Worm (Caenorhabditis elegans) whole organism, L4 larva: ENCODE measurements around the gene tmd-2.

Experiments used
- ZK337.2 ChIP-seq: fragments of 200-800 bp; sonication (Bioruptor generic); IDR thresholded peaks from 2 replicates; pipeline ENCODE4 v1.3.6; 2022; ENCODE audit warnings: missing genetic modification reagents, missing genetic modification characterization, missing compliant biosample characterization
- ZK546.5 ChIP-seq, 2 experiments: sonication (generic microtip); optimal IDR thresholded peaks; 2 replicates each; lab custom pipeline; 2017; ENCODE audit warnings: missing biosample characterization in 2 of 2, missing genetic modification characterization in 2 of 2
- aha-1 ChIP-seq: fragments of 150-350 bp; peaks from one replicate; lab custom pipeline; 2014; ENCODE audit warnings: missing biosample characterization, missing genetic modification characterization
- ceh-28 ChIP-seq: fragments of 150-350 bp; optimal IDR thresholded peaks from 2 replicates; lab custom pipeline; 2014; ENCODE audit warnings: missing biosample characterization, missing genetic modification reagents, missing genetic modification characterization
- ceh-44 ChIP-seq: fragments of 200-800 bp; sonication (Bioruptor generic); IDR thresholded peaks from 2 replicates; pipeline ENCODE4 v1.3.6; 2022; ENCODE audit warnings: missing genetic modification reagents, missing genetic modification characterization, missing compliant biosample characterization
- ceh-82 ChIP-seq: sonication (generic microtip); optimal IDR thresholded peaks from 2 replicates; lab custom pipeline; 2017; ENCODE audit warnings: missing biosample characterization, missing genetic modification characterization
- cey-2 ChIP-seq: sonication (generic microtip); optimal IDR thresholded peaks from 3 replicates; lab custom pipeline; 2017; ENCODE audit warnings: missing genetic modification characterization, mild to moderate bottlenecking, missing compliant biosample characterization, antibody characterized with exemption, borderline replicate concordance; ENCODE audit not compliant: insufficient read depth
- daf-12 ChIP-seq: fragments of 150-350 bp; optimal IDR thresholded peaks from 2 replicates; lab custom pipeline; 2014; ENCODE audit warnings: missing biosample characterization, missing genetic modification reagents, missing genetic modification characterization
- daf-16 ChIP-seq, 3 experiments: sonication (generic microtip); optimal IDR thresholded peaks; 2 replicates each; lab custom pipeline; 2016 to 2017; ENCODE audit warnings: missing genetic modification characterization in 3 of 3, missing genetic modification reagents in 3 of 3, mild to moderate bottlenecking in 2 of 3, missing compliant biosample characterization in 2 of 3, missing biosample characterization in 1 of 3, moderate library complexity in 1 of 3
- daf-8 ChIP-seq: fragments of 200-800 bp; sonication (Bioruptor generic); IDR thresholded peaks from 2 replicates; pipeline ENCODE4 v1.3.6; 2022; ENCODE audit warnings: missing genetic modification characterization, missing compliant biosample characterization
- dmd-6 ChIP-seq: fragments of 200-800 bp; sonication (Bioruptor generic); IDR thresholded peaks from 2 replicates; pipeline ENCODE4 v1.3.6; 2022; ENCODE audit warnings: missing genetic modification reagents, missing genetic modification characterization, missing compliant biosample characterization
- dmd-8 ChIP-seq: fragments of 200-800 bp; sonication (Bioruptor generic); IDR thresholded peaks from 2 replicates; pipeline ENCODE4 v1.3.6; 2022; ENCODE audit warnings: missing genetic modification characterization, missing compliant biosample characterization
- dpl-1 ChIP-seq: fragments of 150-350 bp; optimal IDR thresholded peaks from 2 replicates; lab custom pipeline; 2014; ENCODE audit warnings: missing biosample characterization, missing genetic modification reagents, missing genetic modification characterization
- dve-1 ChIP-seq: sonication (generic microtip); optimal IDR thresholded peaks from 2 replicates; lab custom pipeline; 2017; ENCODE audit warnings: antibody characterized with exemption, mild to moderate bottlenecking, missing genetic modification characterization, missing compliant biosample characterization; ENCODE audit not compliant: insufficient read depth
- fos-1 ChIP-seq: fragments of 150-350 bp; optimal IDR thresholded peaks from 2 replicates; lab custom pipeline; 2014; ENCODE audit warnings: missing biosample characterization, missing genetic modification characterization
- hif-1 ChIP-seq, 2 experiments: sonication (generic microtip); optimal IDR thresholded peaks; 2 replicates each; lab custom pipeline; 2016 to 2017; ENCODE audit warnings: missing compliant biosample characterization in 2 of 2, missing genetic modification characterization in 2 of 2, missing genetic modification reagents in 2 of 2, missing genotype in 2 of 2, mild to moderate bottlenecking in 1 of 2
- hlh-11 ChIP-seq: fragments of 200-800 bp; sonication (Bioruptor generic); optimal IDR thresholded peaks from 2 replicates; lab custom pipeline; 2018; ENCODE audit warnings: mild to moderate bottlenecking, missing genetic modification characterization, missing compliant biosample characterization
- hlh-30 ChIP-seq: sonication (generic microtip); optimal IDR thresholded peaks from 2 replicates; lab custom pipeline; 2017; ENCODE audit warnings: antibody characterized with exemption, mild to moderate bottlenecking, missing genetic modification characterization, missing compliant biosample characterization; ENCODE audit not compliant: insufficient read depth
- jun-1 ChIP-seq: fragments of 150-350 bp; optimal IDR thresholded peaks from 2 replicates; lab custom pipeline; 2014; ENCODE audit warnings: missing biosample characterization, missing genetic modification reagents, missing genetic modification characterization
- lir-3 ChIP-seq: sonication (generic microtip); optimal IDR thresholded peaks from 2 replicates; lab custom pipeline; 2016; ENCODE audit warnings: mild to moderate bottlenecking, missing genetic modification characterization, missing compliant biosample characterization
- madf-5 ChIP-seq, 2 experiments: fragments of 200-800 bp; sonication (Bioruptor generic); IDR thresholded peaks; 2 replicates each; pipeline ENCODE4 v1.3.6; 2022; ENCODE audit warnings: missing compliant biosample characterization in 2 of 2, missing genetic modification characterization in 2 of 2
- madf-9 ChIP-seq: fragments of 200-800 bp; sonication (Bioruptor generic); conservative IDR thresholded peaks from 2 replicates; pipeline ENCODE4 v1.3.6; 2022; ENCODE audit warnings: missing genetic modification reagents, missing genetic modification characterization, missing compliant biosample characterization
- mdl-1 ChIP-seq, 2 experiments: fragments of 150-350 bp in 1 of 2; sonication (generic microtip) in 1 of 2; optimal IDR thresholded peaks; 2 replicates each; lab custom pipeline; 2014 to 2017; ENCODE audit warnings: missing biosample characterization in 2 of 2, missing genetic modification characterization in 2 of 2
- mdt-29 ChIP-seq: fragments of 200-800 bp; sonication (Bioruptor generic); IDR thresholded peaks from 2 replicates; pipeline ENCODE4 v1.3.6; 2022; ENCODE audit warnings: missing genetic modification reagents, missing genetic modification characterization, missing compliant biosample characterization
- mxl-2 ChIP-seq: fragments of 200-800 bp; sonication (Bioruptor generic); conservative IDR thresholded peaks from 2 replicates; pipeline ENCODE4 v1.3.6; 2022; ENCODE audit warnings: missing genetic modification reagents, missing genetic modification characterization, missing compliant biosample characterization
- nhr-10 ChIP-seq: fragments of 150-350 bp; optimal IDR thresholded peaks from 2 replicates; lab custom pipeline; 2014; ENCODE audit warnings: missing biosample characterization, missing genetic modification characterization
- nhr-102 ChIP-seq: sonication (generic microtip); optimal IDR thresholded peaks from 2 replicates; lab custom pipeline; 2016; ENCODE audit warnings: mild to moderate bottlenecking, missing genetic modification characterization, moderate library complexity, missing compliant biosample characterization
- nhr-28 ChIP-seq: fragments of 150-350 bp; optimal IDR thresholded peaks from 2 replicates; lab custom pipeline; 2014; ENCODE audit warnings: missing biosample characterization, missing genetic modification characterization
- nhr-41 ChIP-seq: fragments of 200-800 bp; sonication (Bioruptor generic); IDR thresholded peaks from 2 replicates; pipeline ENCODE4 v1.3.6; 2022; ENCODE audit warnings: missing genetic modification reagents, missing genetic modification characterization, missing compliant biosample characterization
- nhr-48 ChIP-seq: sonication (generic microtip); optimal IDR thresholded peaks from 2 replicates; lab custom pipeline; 2016; ENCODE audit warnings: mild to moderate bottlenecking, missing genetic modification characterization, missing compliant biosample characterization
- nhr-77 ChIP-seq: fragments of 150-350 bp; optimal IDR thresholded peaks from 2 replicates; lab custom pipeline; 2014; ENCODE audit warnings: missing biosample characterization, missing genetic modification characterization
- pha-4 ChIP-seq, 2 experiments: fragments of 150-350 bp in 1 of 2; fragments of 200-800 bp in 1 of 2; sonication (Bioruptor generic) in 1 of 2; IDR thresholded peaks in 1 of 2; optimal IDR thresholded peaks in 1 of 2; 2 replicates each; pipeline versions ENCODE4 v1.3.6 to Lab custom; 2014 to 2022; ENCODE audit warnings: missing genetic modification characterization in 2 of 2, missing genetic modification reagents in 2 of 2, missing biosample characterization in 1 of 2, missing compliant biosample characterization in 1 of 2
- php-3 ChIP-seq: fragments of 200-800 bp; sonication (Bioruptor generic); IDR thresholded peaks from 2 replicates; pipeline ENCODE4 v1.3.6; 2022; ENCODE audit warnings: missing genetic modification reagents, missing genetic modification characterization, missing compliant biosample characterization
- pqm-1 ChIP-seq: sonication (generic microtip); optimal IDR thresholded peaks from 2 replicates; lab custom pipeline; 2017; ENCODE audit warnings: missing biosample characterization, missing genetic modification characterization
- rbr-2 ChIP-seq: sonication (generic microtip); optimal IDR thresholded peaks from 2 replicates; lab custom pipeline; 2016; ENCODE audit warnings: missing genotype, missing genetic modification characterization, missing compliant biosample characterization
- set-16 ChIP-seq: fragments of 200-800 bp; sonication (Bioruptor generic); IDR thresholded peaks from 2 replicates; pipeline ENCODE4 v1.3.6; 2022; ENCODE audit warnings: missing genetic modification reagents, missing genetic modification characterization, missing compliant biosample characterization
- tra-1 ChIP-seq: fragments of 200-800 bp; sonication (Bioruptor generic); IDR thresholded peaks from 2 replicates; pipeline ENCODE4 v1.3.6; 2022; ENCODE audit warnings: missing genetic modification reagents, missing genetic modification characterization, missing compliant biosample characterization
- unc-130 ChIP-seq: sonication (generic microtip); optimal IDR thresholded peaks from 2 replicates; lab custom pipeline; 2016; ENCODE audit warnings: missing genetic modification reagents, missing genetic modification characterization, missing compliant biosample characterization
- zag-1 ChIP-seq: fragments of 150-350 bp; optimal IDR thresholded peaks from 2 replicates; lab custom pipeline; 2014; ENCODE audit warnings: missing biosample characterization, missing genetic modification characterization
- zfp-3 ChIP-seq: fragments of 200-800 bp; sonication (Bioruptor generic); conservative IDR thresholded peaks from 2 replicates; pipeline ENCODE4 v1.3.6; 2022; ENCODE audit warnings: missing genetic modification reagents, missing genetic modification characterization, missing compliant biosample characterization
- zip-11 ChIP-seq: fragments of 200-800 bp; sonication (Bioruptor generic); IDR thresholded peaks from 2 replicates; pipeline ENCODE4 v1.3.6; 2022; ENCODE audit warnings: missing genetic modification characterization, missing compliant biosample characterization

Gene tmd-2

ce11 chrV:8385879-8386530 is 51.5 kb downstream of the tmd-2 start, which contains the start of gene hsp-17:
hsp-17 (minus strand) TSS chrV:8385929.
- no peak for TF ChIP-seq tra-1 (GFP tag; lab: Robert Waterston, UW)
- TF ChIP-seq dpl-1: no peak
- no peak for TF ChIP-seq dve-1 (tag; lab: Kevin White, UChicago)
- no peak for TF ChIP-seq ceh-28
- TF ChIP-seq madf-9 (GFP tag; lab: Robert Waterston, UW): no peak
- TF ChIP-seq nhr-41 (GFP tag; lab: Robert Waterston, UW): no peak
- TF ChIP-seq ceh-44 (GFP tag; lab: Robert Waterston, UW): no peak
- no peak for TF ChIP-seq unc-130 (GFP tag; lab: Kevin White, UChicago)
- no peak for TF ChIP-seq fos-1 (tag; lab: Kevin White, UChicago)
- TF ChIP-seq daf-12 (tag; lab: Kevin White, UChicago): no peak
- TF ChIP-seq daf-8 (GFP tag; lab: Robert Waterston, UW): no peak
- no peak for TF ChIP-seq rbr-2 (tag; lab: Kevin White, UChicago)
- TF ChIP-seq nhr-48: no peak
- peak; percentile 16 for TF ChIP-seq pqm-1 (tag; lab: Kevin White, UChicago)
- no peak for TF ChIP-seq cey-2 (tag; lab: Kevin White, UChicago)
- TF ChIP-seq ZK337.2 (GFP tag; lab: Robert Waterston, UW): no peak
- TF ChIP-seq ZK546.5 (tag; optimal IDR thresholded peaks at IDR 0.05; lab: Kevin White, UChicago): no peak
- TF ChIP-seq php-3 (GFP tag; lab: Robert Waterston, UW): no peak
- no peak for TF ChIP-seq dmd-8
- peak; percentile 24 for TF ChIP-seq hlh-11
- no peak for TF ChIP-seq mdt-29 (GFP tag; lab: Robert Waterston, UW)
- TF ChIP-seq lir-3: no peak
- TF ChIP-seq pha-4 (GFP tag; IDR thresholded peaks at IDR 0.05; lab: Robert Waterston, UW): no peak
- peak; percentile 52 for TF ChIP-seq pha-4 (tag; optimal IDR thresholded peaks at IDR 0.05; lab: Kevin White, UChicago)
- TF ChIP-seq hif-1 (tag; optimal IDR thresholded peaks at IDR 0.05; lab: Kevin White, UChicago): no peak
- TF ChIP-seq jun-1: no peak
- TF ChIP-seq madf-5 (GFP tag; IDR thresholded peaks at IDR 0.05; lab: Robert Waterston, UW): no peak
- no peak for TF ChIP-seq zag-1 (tag; lab: Kevin White, UChicago)
- no peak for TF ChIP-seq ceh-82
- TF ChIP-seq zfp-3 (GFP tag; lab: Robert Waterston, UW): no peak
- no peak for TF ChIP-seq daf-16 (GFP tag; optimal IDR thresholded peaks at IDR 0.05; lab: Kevin White, UChicago)
- peak; percentile 68 for TF ChIP-seq daf-16 (tag; optimal IDR thresholded peaks at IDR 0.05; lab: Kevin White, UChicago)
- no peak for TF ChIP-seq nhr-102 (tag; lab: Kevin White, UChicago)
- no peak for TF ChIP-seq nhr-10 (tag; lab: Kevin White, UChicago)
- TF ChIP-seq aha-1: no peak
- TF ChIP-seq set-16: no peak
- peak; percentile 15 for TF ChIP-seq nhr-28 (tag; lab: Kevin White, UChicago)
- TF ChIP-seq zip-11 (GFP tag; lab: Robert Waterston, UW): no peak
- no peak for TF ChIP-seq mdl-1 (tag; optimal IDR thresholded peaks at IDR 0.05; lab: Kevin White, UChicago)
- TF ChIP-seq dmd-6: peak; percentile 27; the same call in 1 of the 2 replicates
- TF ChIP-seq nhr-77 (tag; lab: Kevin White, UChicago): no peak
- TF ChIP-seq hlh-30 (tag; lab: Kevin White, UChicago): no peak
- TF ChIP-seq mxl-2 (GFP tag; lab: Robert Waterston, UW): no peak
- TF ChIP-seq, all 104 proteins: peak for 6
